Fruit fly (Drosophila melanogaster) whole organism, embryonic: ENCODE measurements around the gene janB.

Source experiments
- Abd-B ChIP-seq: fragments of 200-800 bp; sonication (Bioruptor generic); optimal IDR thresholded peaks from 2 replicates; lab custom pipeline; 2018; ENCODE audit warnings: missing biosample characterization, mild to moderate bottlenecking, missing genetic modification characterization, moderate library complexity
- Antp ChIP-seq: fragments of 200-800 bp; sonication (Bioruptor generic); optimal IDR thresholded peaks from 3 replicates; lab custom pipeline; 2016; ENCODE audit warnings: missing biosample characterization, missing genetic modification characterization
- BEAF-32 ChIP-seq: fragments of 200-800 bp; sonication (Bioruptor generic); optimal IDR thresholded peaks from 3 replicates; lab custom pipeline; 2017; ENCODE audit warnings: missing biosample characterization, missing genetic modification characterization, mild to moderate bottlenecking, moderate library complexity, missing genetic modification reagents
- CG11093 ChIP-seq: fragments of 200-800 bp; sonication (Bioruptor generic); IDR thresholded peaks from 3 replicates; pipeline ENCODE4 v1.3.6; 2022; ENCODE audit warnings: missing biosample characterization, missing genetic modification characterization
- CG11456 ChIP-seq: fragments of 200-800 bp; sonication (Bioruptor generic); IDR thresholded peaks from 3 replicates; pipeline ENCODE4 v1.3.6; 2022; ENCODE audit warnings: missing biosample characterization, missing genetic modification characterization
- CG12104 ChIP-seq: fragments of 200-800 bp; sonication (Bioruptor generic); optimal IDR thresholded peaks from 3 replicates; lab custom pipeline; 2016; ENCODE audit warnings: missing biosample characterization, missing genetic modification characterization
- CG13775 ChIP-seq: fragments of 200-800 bp; sonication (Bioruptor generic); optimal IDR thresholded peaks from 3 replicates; lab custom pipeline; 2017; ENCODE audit warnings: missing biosample characterization, mild to moderate bottlenecking, missing genetic modification characterization
- CG14710 ChIP-seq: fragments of 200-800 bp; sonication (Bioruptor generic); optimal IDR thresholded peaks from 3 replicates; lab custom pipeline; 2019; ENCODE audit warnings: missing biosample characterization, mild to moderate bottlenecking, missing genetic modification characterization, moderate library complexity
- CG14965 ChIP-seq: fragments of 200-800 bp; sonication (Bioruptor generic); optimal IDR thresholded peaks from 2 replicates; lab custom pipeline; 2016; ENCODE audit warnings: missing biosample characterization, missing genetic modification characterization, borderline replicate concordance
- CG15696 ChIP-seq: fragments of 200-800 bp; sonication (Bioruptor generic); optimal IDR thresholded peaks from 2 replicates; lab custom pipeline; 2019; ENCODE audit warnings: missing biosample characterization, mild to moderate bottlenecking, missing genetic modification characterization, moderate library complexity
- CG16815 ChIP-seq: fragments of 200-800 bp; sonication (Bioruptor generic); optimal IDR thresholded peaks from 3 replicates; lab custom pipeline; 2017; ENCODE audit warnings: missing biosample characterization, mild to moderate bottlenecking, missing genetic modification characterization
- CG18619 ChIP-seq: fragments of 200-800 bp; sonication (Bioruptor generic); optimal IDR thresholded peaks from 3 replicates; lab custom pipeline; 2017; ENCODE audit warnings: missing biosample characterization, mild to moderate bottlenecking, missing genetic modification characterization
- CG2116 ChIP-seq: fragments of 200-800 bp; sonication (Bioruptor generic); optimal IDR thresholded peaks from 3 replicates; lab custom pipeline; 2018; ENCODE audit warnings: missing biosample characterization, mild to moderate bottlenecking, missing genetic modification characterization
- CG2129 ChIP-seq: fragments of 200-800 bp; sonication (Bioruptor generic); IDR thresholded peaks from 2 replicates; pipeline ENCODE4 v1.3.6; 2022; ENCODE audit warnings: missing biosample characterization, missing genetic modification characterization; ENCODE audit not compliant: partially characterized antibody
- CG2202 ChIP-seq: fragments of 200-800 bp; sonication (Bioruptor generic); optimal IDR thresholded peaks from 2 replicates; lab custom pipeline; 2018; ENCODE audit warnings: missing biosample characterization, mild to moderate bottlenecking, missing genetic modification characterization
- CG34376 ChIP-seq: fragments of 200-800 bp; sonication (Bioruptor generic); optimal IDR thresholded peaks from 2 replicates; lab custom pipeline; 2018; ENCODE audit warnings: missing biosample characterization, mild to moderate bottlenecking, missing genetic modification characterization
- CG3838 ChIP-seq: fragments of 200-800 bp; sonication (Bioruptor generic); optimal IDR thresholded peaks from 3 replicates; lab custom pipeline; 2016; ENCODE audit warnings: missing biosample characterization, missing genetic modification characterization
- CG6175 ChIP-seq: fragments of 200-800 bp; sonication (Bioruptor generic); IDR thresholded peaks from 3 replicates; pipeline ENCODE4 v1.3.6; 2022; ENCODE audit warnings: missing biosample characterization, missing genetic modification characterization
- CG6254 ChIP-seq: fragments of 200-800 bp; sonication (Bioruptor generic); optimal IDR thresholded peaks from 3 replicates; lab custom pipeline; 2017; ENCODE audit warnings: mild to moderate bottlenecking, missing biosample characterization, missing genetic modification reagents, missing genetic modification characterization
- CG6854 ChIP-seq: fragments of 200-800 bp; sonication (Bioruptor generic); optimal IDR thresholded peaks from 3 replicates; lab custom pipeline; 2017; ENCODE audit warnings: missing biosample characterization, mild to moderate bottlenecking, missing genetic modification characterization
- CG7372 ChIP-seq: fragments of 200-800 bp; sonication (Bioruptor generic); IDR thresholded peaks from 2 replicates; pipeline ENCODE4 v1.3.6; 2022; ENCODE audit warnings: missing biosample characterization, missing genetic modification characterization
- CG7786 ChIP-seq: fragments of 200-800 bp; sonication (Bioruptor generic); optimal IDR thresholded peaks from 2 replicates; lab custom pipeline; 2016; ENCODE audit warnings: missing biosample characterization, missing genetic modification characterization
- CG9932 ChIP-seq: fragments of 200-800 bp; sonication (Bioruptor generic); IDR thresholded peaks from 2 replicates; pipeline ENCODE4 v1.3.6; 2022; ENCODE audit warnings: missing biosample characterization, missing genetic modification characterization
- GATAe ChIP-seq: fragments of 200-800 bp; sonication (Bioruptor generic); conservative IDR thresholded peaks from 2 replicates; pipeline ENCODE4 v1.3.6; 2022; ENCODE audit warnings: missing biosample characterization, missing genetic modification characterization
- H15 ChIP-seq: fragments of 200-800 bp; sonication (Bioruptor generic); IDR thresholded peaks from 3 replicates; pipeline ENCODE4 v1.3.6; 2022; ENCODE audit warnings: missing biosample characterization, missing genetic modification characterization
- HLH54F ChIP-seq: fragments of 200-800 bp; sonication (Bioruptor generic); optimal IDR thresholded peaks from 3 replicates; lab custom pipeline; 2016; ENCODE audit warnings: missing biosample characterization, missing genetic modification characterization
- Lim3 ChIP-seq: fragments of 200-800 bp; sonication (Bioruptor generic); IDR thresholded peaks from 2 replicates; pipeline ENCODE4 v1.3.6; 2022; ENCODE audit warnings: missing biosample characterization, missing genetic modification characterization
- MBD-R2 ChIP-seq: fragments of 200-800 bp; sonication (Bioruptor generic); IDR thresholded peaks from 2 replicates; pipeline ENCODE4 v1.3.6; 2022; ENCODE audit warnings: missing biosample characterization, missing genetic modification characterization
- NFAT ChIP-seq: fragments of 200-800 bp; sonication (Bioruptor generic); IDR thresholded peaks from 2 replicates; pipeline ENCODE4 v1.3.6; 2022; ENCODE audit warnings: missing biosample characterization, missing genetic modification characterization
- NK7.1 ChIP-seq: fragments of 200-800 bp; sonication (Bioruptor generic); optimal IDR thresholded peaks from 3 replicates; lab custom pipeline; 2016; ENCODE audit warnings: missing biosample characterization, missing genetic modification characterization
- Opbp ChIP-seq: fragments of 200-800 bp; sonication (Bioruptor generic); IDR thresholded peaks from 3 replicates; pipeline ENCODE4 v1.3.6; 2022; ENCODE audit warnings: missing biosample characterization, missing genetic modification characterization; ENCODE audit not compliant: partially characterized antibody
- Ravus ChIP-seq: fragments of 200-800 bp; sonication (Bioruptor generic); IDR thresholded peaks from 2 replicates; pipeline ENCODE4 v1.3.6; 2022; ENCODE audit warnings: missing biosample characterization, missing genetic modification characterization
- Sox100B ChIP-seq: fragments of 200-800 bp; sonication (Bioruptor generic); optimal IDR thresholded peaks from 3 replicates; lab custom pipeline; 2018; ENCODE audit warnings: missing biosample characterization, mild to moderate bottlenecking, missing genetic modification characterization
- Xbp1 ChIP-seq: fragments of 200-800 bp; sonication (Bioruptor generic); optimal IDR thresholded peaks from 3 replicates; lab custom pipeline; 2016; ENCODE audit warnings: missing biosample characterization, mild to moderate bottlenecking, missing genetic modification characterization
- ab ChIP-seq: fragments of 200-800 bp; sonication (Bioruptor generic); optimal IDR thresholded peaks from 2 replicates; lab custom pipeline; 2016; ENCODE audit warnings: missing biosample characterization, missing genetic modification characterization
- ase ChIP-seq: fragments of 200-800 bp; sonication (Bioruptor generic); IDR thresholded peaks from 3 replicates; pipeline ENCODE4 v1.3.6; 2022; ENCODE audit warnings: missing biosample characterization, missing genetic modification characterization
- bowl ChIP-seq: fragments of 200-800 bp; sonication (Bioruptor generic); IDR thresholded peaks from 2 replicates; pipeline ENCODE4 v1.3.6; 2022; ENCODE audit warnings: missing biosample characterization, missing genetic modification characterization
- br ChIP-seq: fragments of >200 bp; optimal IDR thresholded peaks from 2 replicates; lab custom pipeline; 2017
- chinmo ChIP-seq: fragments of 200-800 bp; sonication (Bioruptor generic); IDR thresholded peaks from 4 replicates; pipeline ENCODE4 v1.3.6; 2022; ENCODE audit warnings: missing biosample characterization, missing genetic modification characterization; ENCODE audit not compliant: partially characterized antibody
- emc ChIP-seq: fragments of 200-800 bp; sonication (Bioruptor generic); optimal IDR thresholded peaks from 2 replicates; lab custom pipeline; 2016; ENCODE audit warnings: missing biosample characterization, missing genetic modification characterization
- esg ChIP-seq: fragments of 200-800 bp; sonication (Bioruptor generic); conservative IDR thresholded peaks from 2 replicates; pipeline ENCODE4 v1.3.6; 2022; ENCODE audit warnings: missing biosample characterization, missing genetic modification characterization
- fd64A ChIP-seq: fragments of 200-800 bp; sonication (Bioruptor generic); optimal IDR thresholded peaks from 3 replicates; lab custom pipeline; 2018; ENCODE audit warnings: missing biosample characterization, mild to moderate bottlenecking, missing genetic modification characterization
- kni ChIP-seq: fragments of 200-800 bp; sonication (Bioruptor generic); optimal IDR thresholded peaks from 3 replicates; lab custom pipeline; 2017; ENCODE audit warnings: mild to moderate bottlenecking, missing biosample characterization, missing genetic modification reagents, missing genetic modification characterization
- oc ChIP-seq: fragments of 200-800 bp; sonication (Bioruptor generic); optimal IDR thresholded peaks from 2 replicates; lab custom pipeline; 2018; ENCODE audit warnings: missing biosample characterization, mild to moderate bottlenecking, missing genetic modification characterization, moderate library complexity
- pan ChIP-seq, 4 experiments: fragments of >200 bp in 3 of 4; fragments of 200-800 bp in 1 of 4; sonication (Bioruptor generic) in 1 of 4; optimal IDR thresholded peaks in 3 of 4; IDR thresholded peaks in 1 of 4; 2 replicates each; pipeline versions ENCODE4 v1.3.6 to Lab custom; 2017 to 2022; ENCODE audit warnings: missing biosample characterization in 2 of 4, missing genetic modification characterization in 2 of 4, mixed read lengths in 1 of 4
- pfk ChIP-seq: fragments of 200-800 bp; sonication (Bioruptor generic); optimal IDR thresholded peaks from 2 replicates; lab custom pipeline; 2018; ENCODE audit warnings: missing biosample characterization, mild to moderate bottlenecking, missing genetic modification characterization, moderate library complexity
- ssp ChIP-seq: fragments of 200-800 bp; sonication (Bioruptor generic); IDR thresholded peaks from 2 replicates; pipeline ENCODE4 v1.3.6; 2022; ENCODE audit warnings: missing biosample characterization, missing genetic modification characterization
- ttk ChIP-seq: fragments of 200-800 bp; sonication (Bioruptor generic); IDR thresholded peaks from 2 replicates; pipeline ENCODE4 v2.1.2; 2022; ENCODE audit warnings: missing biosample characterization, missing genetic modification characterization
- wek ChIP-seq: fragments of 200-800 bp; sonication (Bioruptor generic); optimal IDR thresholded peaks from 3 replicates; lab custom pipeline; 2018; ENCODE audit warnings: missing biosample characterization, mild to moderate bottlenecking, missing genetic modification characterization, moderate library complexity
- wor ChIP-seq: fragments of 200-800 bp; sonication (Bioruptor generic); IDR thresholded peaks from 2 replicates; pipeline ENCODE4 v1.3.6; 2022; ENCODE audit warnings: missing biosample characterization, missing genetic modification characterization
- zfh1 ChIP-seq: fragments of 200-800 bp; sonication (Bioruptor generic); IDR thresholded peaks from 3 replicates; pipeline ENCODE4 v1.3.6; 2022; ENCODE audit warnings: missing biosample characterization, missing genetic modification characterization

Gene janB

DNA sequence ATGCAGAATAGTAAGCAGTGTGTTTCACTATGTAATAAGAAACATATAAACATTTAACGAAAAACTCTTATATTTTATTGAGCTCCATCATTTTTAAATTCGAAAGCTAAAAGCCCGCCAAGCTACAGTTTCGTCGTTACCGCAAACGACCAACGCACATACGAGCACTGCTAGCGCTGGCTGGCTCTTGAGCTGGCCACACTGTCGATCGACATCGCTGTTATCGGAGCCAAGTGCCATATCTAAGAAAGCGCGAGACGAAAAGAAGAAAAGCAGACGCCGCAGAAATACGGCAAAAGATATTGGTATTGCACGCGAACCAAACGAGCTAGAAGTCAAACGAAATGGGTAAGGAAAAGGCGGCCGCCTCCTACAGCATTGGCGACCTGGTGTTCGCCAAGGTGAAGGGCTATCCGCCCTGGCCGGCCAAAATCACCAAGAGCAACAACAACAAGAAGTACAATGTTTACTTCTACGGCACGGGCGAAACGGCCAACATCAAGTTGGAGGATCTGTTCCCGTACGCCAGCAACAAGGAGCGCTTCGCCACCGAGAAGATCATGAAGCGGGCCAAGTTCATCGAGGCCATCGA lies 14.0 kb upstream of the janB start, which contains the start of gene Jasper (continued):
- no peak for TF ChIP-seq ttk (GFP tag; lab: Robert Waterston, UW)
- TF ChIP-seq CG18619 = no peak
- no peak for TF ChIP-seq CG6175
- TF ChIP-seq CG34376 (GFP tag; lab: Kevin White, UChicago) = no peak
- TF ChIP-seq Antp = peak; percentile 33
- no peak for TF ChIP-seq CG16815 (GFP tag; lab: Kevin White, UChicago)
- TF ChIP-seq CG11093 = no peak
- TF ChIP-seq GATAe (GFP tag; lab: Robert Waterston, UW) = no peak
- no peak for TF ChIP-seq CG6854 (GFP tag; lab: Kevin White, UChicago)
- TF ChIP-seq ab = no peak
- TF ChIP-seq esg = no peak
- no peak for TF ChIP-seq bowl (GFP tag; lab: Robert Waterston, UW)
- TF ChIP-seq BEAF-32 (GFP tag; lab: Kevin White, UChicago) = peak; percentile 62
- TF ChIP-seq CG9932 = peak; percentile 45; the same call in 1 of the 2 replicates
- TF ChIP-seq CG11456 (GFP tag; lab: Robert Waterston, UW) = no peak
- peak; percentile 82 for TF ChIP-seq CG2116 (GFP tag; lab: Kevin White, UChicago)
- no peak for TF ChIP-seq Xbp1 (GFP tag; lab: Kevin White, UChicago)
- no peak for TF ChIP-seq wor (GFP tag; lab: Robert Waterston, UW)
- no peak for TF ChIP-seq ase (GFP tag; lab: Robert Waterston, UW)
- TF ChIP-seq zfh1 = no peak
- peak; percentile 16 for TF ChIP-seq pfk (GFP tag; lab: Kevin White, UChicago)
- no peak for TF ChIP-seq CG2202 (tag; lab: Kevin White, UChicago)
- TF ChIP-seq pan (optimal IDR thresholded peaks at IDR 0.05; lab: Kevin White, UChicago) = no peak
- no peak for TF ChIP-seq pan (GFP tag; optimal IDR thresholded peaks at IDR 0.05 in 1 of 2, IDR thresholded peaks at IDR 0.05 in 1 of 2)
- no peak for TF ChIP-seq Lim3
- TF ChIP-seq NFAT (GFP tag; lab: Robert Waterston, UW) = no peak
- no peak for TF ChIP-seq wek (GFP tag; lab: Kevin White, UChicago)
- TF ChIP-seq Opbp (GFP tag; lab: Robert Waterston, UW) = peak; percentile 68; the same call in 2 of the 3 replicates
- no peak for TF ChIP-seq CG7786 (GFP tag; lab: Kevin White, UChicago)
- TF ChIP-seq CG12104 (GFP tag; lab: Kevin White, UChicago) = no peak
- TF ChIP-seq oc (tag; lab: Kevin White, UChicago) = no peak
- peak; percentile 68 for TF ChIP-seq CG14710 (tag; lab: Kevin White, UChicago)
- TF ChIP-seq CG7372 (GFP tag; lab: Robert Waterston, UW) = no peak
- TF ChIP-seq fd64A = no peak
- TF ChIP-seq CG14965 (GFP tag; lab: Kevin White, UChicago) = no peak
- no peak for TF ChIP-seq H15 (GFP tag; lab: Robert Waterston, UW)
- no peak for TF ChIP-seq Ravus (GFP tag; lab: Robert Waterston, UW)
- TF ChIP-seq NK7.1 (GFP tag; lab: Kevin White, UChicago) = peak; percentile 24
- TF ChIP-seq Abd-B (GFP tag; lab: Kevin White, UChicago) = peak; percentile 52
- TF ChIP-seq kni = no peak
- TF ChIP-seq br (lab: Kevin White, UChicago) = no peak
- no peak for TF ChIP-seq CG3838 (GFP tag; lab: Kevin White, UChicago)
- TF ChIP-seq chinmo (GFP tag; lab: Robert Waterston, UW) = no peak
- TF ChIP-seq HLH54F (GFP tag; lab: Kevin White, UChicago) = no peak
- peak; percentile 90 for TF ChIP-seq MBD-R2 (GFP tag; lab: Robert Waterston, UW)
- peak; percentile 71 for TF ChIP-seq CG6254 (GFP tag; lab: Kevin White, UChicago)
- TF ChIP-seq CG2129 (GFP tag; lab: Robert Waterston, UW) = no peak
- no peak for TF ChIP-seq CG13775
- TF ChIP-seq CG15696 (tag; lab: Kevin White, UChicago) = no peak
- TF ChIP-seq Sox100B (GFP tag; lab: Kevin White, UChicago) = no peak
- no peak for TF ChIP-seq emc (GFP tag; lab: Kevin White, UChicago)
- no peak for TF ChIP-seq ssp (GFP tag; lab: Robert Waterston, UW)
